Fruit fly (Drosophila melanogaster) whole organism, embryonic: Measurements from ENCODE around the gene RhoGAPp190.

Experiments
- Asciz ChIP-seq: fragments of 200-800 bp; sonication (Bioruptor generic); optimal IDR thresholded peaks from 2 replicates; lab custom pipeline; 2017; ENCODE audit warnings: missing biosample characterization, mild to moderate bottlenecking, missing genetic modification characterization, missing genetic modification reagents
- BEAF-32 ChIP-seq: fragments of 200-800 bp; sonication (Bioruptor generic); optimal IDR thresholded peaks from 3 replicates; lab custom pipeline; 2017; ENCODE audit warnings: missing biosample characterization, missing genetic modification characterization, mild to moderate bottlenecking, moderate library complexity, missing genetic modification reagents
- Blimp-1 ChIP-seq: fragments of 200-800 bp; sonication (Bioruptor generic); optimal IDR thresholded peaks from 3 replicates; lab custom pipeline; 2018; ENCODE audit warnings: missing biosample characterization, missing genetic modification characterization, mild to moderate bottlenecking, moderate library complexity, missing genetic modification reagents
- Bteb2 ChIP-seq: fragments of 200-800 bp; sonication (Bioruptor generic); optimal IDR thresholded peaks from 2 replicates; lab custom pipeline; 2016; ENCODE audit warnings: missing biosample characterization, missing genetic modification characterization
- CG10979 ChIP-seq: fragments of 200-800 bp; sonication (Bioruptor generic); optimal IDR thresholded peaks from 2 replicates; lab custom pipeline; 2018; ENCODE audit warnings: missing biosample characterization, mild to moderate bottlenecking, missing genetic modification characterization, moderate library complexity
- CG11093 ChIP-seq: fragments of 200-800 bp; sonication (Bioruptor generic); IDR thresholded peaks from 3 replicates; pipeline ENCODE4 v1.3.6; 2022; ENCODE audit warnings: missing biosample characterization, missing genetic modification characterization
- CG12104 ChIP-seq: fragments of 200-800 bp; sonication (Bioruptor generic); optimal IDR thresholded peaks from 3 replicates; lab custom pipeline; 2016; ENCODE audit warnings: missing biosample characterization, missing genetic modification characterization
- CG14441 ChIP-seq: fragments of 200-800 bp; sonication (Bioruptor generic); IDR thresholded peaks from 2 replicates; pipeline ENCODE4 v1.3.6; 2022; ENCODE audit warnings: missing biosample characterization, missing genetic modification characterization
- CG17186 ChIP-seq: fragments of 200-800 bp; sonication (Bioruptor generic); optimal IDR thresholded peaks from 3 replicates; lab custom pipeline; 2017; ENCODE audit warnings: missing biosample characterization, missing genetic modification reagents, missing genetic modification characterization
- CG17359 ChIP-seq: fragments of 200-800 bp; sonication (Bioruptor generic); optimal IDR thresholded peaks from 3 replicates; lab custom pipeline; 2018; ENCODE audit warnings: missing biosample characterization, mild to moderate bottlenecking, missing genetic modification characterization, moderate library complexity
- CG17385 ChIP-seq: fragments of 200-800 bp; sonication (Bioruptor generic); optimal IDR thresholded peaks from 3 replicates; lab custom pipeline; 2018; ENCODE audit warnings: missing biosample characterization, mild to moderate bottlenecking, missing genetic modification characterization
- CG18262 ChIP-seq: fragments of 200-800 bp; optimal IDR thresholded peaks from 3 replicates; lab custom pipeline; 2019; ENCODE audit warnings: missing biosample characterization, mild to moderate bottlenecking, missing genetic modification characterization, moderate library complexity
- CG2199 ChIP-seq: fragments of 200-800 bp; sonication (Bioruptor generic); IDR thresholded peaks from 3 replicates; pipeline ENCODE4 v1.3.6; 2022; ENCODE audit warnings: missing biosample characterization, missing genetic modification characterization
- CG2712 ChIP-seq: fragments of 200-800 bp; optimal IDR thresholded peaks from 3 replicates; lab custom pipeline; 2019; ENCODE audit warnings: missing biosample characterization, mild to moderate bottlenecking, missing genetic modification characterization, moderate library complexity
- CG32767 ChIP-seq: fragments of 200-800 bp; sonication (Bioruptor generic); IDR thresholded peaks from 2 replicates; pipeline ENCODE4 v1.3.6; 2022; ENCODE audit warnings: missing biosample characterization, missing genetic modification characterization
- CG34224 ChIP-seq: fragments of 200-800 bp; sonication (Bioruptor generic); IDR thresholded peaks from 3 replicates; pipeline ENCODE4 v1.3.6; 2022; ENCODE audit warnings: missing biosample characterization, missing genetic modification characterization; ENCODE audit not compliant: partially characterized antibody
- CG4617 ChIP-seq: fragments of 200-800 bp; sonication (Bioruptor generic); optimal IDR thresholded peaks from 3 replicates; lab custom pipeline; 2016; ENCODE audit warnings: missing biosample characterization, missing genetic modification characterization, borderline replicate concordance
- CG5180 ChIP-seq: fragments of 200-800 bp; sonication (Bioruptor generic); optimal IDR thresholded peaks from 3 replicates; lab custom pipeline; 2017; ENCODE audit warnings: missing biosample characterization, missing genetic modification characterization, mild to moderate bottlenecking, moderate library complexity, missing genetic modification reagents
- CG9215 ChIP-seq: fragments of 200-800 bp; sonication (Bioruptor generic); IDR thresholded peaks from 2 replicates; pipeline ENCODE4 v1.3.6; 2022; ENCODE audit warnings: missing biosample characterization, missing genetic modification characterization
- D19A ChIP-seq: fragments of 200-800 bp; optimal IDR thresholded peaks from 3 replicates; lab custom pipeline; 2019; ENCODE audit warnings: missing biosample characterization, mild to moderate bottlenecking, missing genetic modification characterization, moderate library complexity
- Deaf1 ChIP-seq: fragments of 200-800 bp; optimal IDR thresholded peaks from 3 replicates; lab custom pipeline; 2019; ENCODE audit warnings: missing biosample characterization, mild to moderate bottlenecking, missing genetic modification characterization, moderate library complexity
- Drgx ChIP-seq: fragments of 200-800 bp; sonication (Bioruptor generic); IDR thresholded peaks from 2 replicates; pipeline ENCODE4 v1.3.6; 2022; ENCODE audit warnings: missing biosample characterization, missing genetic modification characterization
- Hr51 ChIP-seq, 2 experiments: fragments of 200-800 bp; sonication (Bioruptor generic); optimal IDR thresholded peaks; 2 replicates in 1 of 2; 3 replicates in 1 of 2; lab custom pipeline; 2016 to 2018; ENCODE audit warnings: missing biosample characterization in 2 of 2, missing genetic modification characterization in 2 of 2, mild to moderate bottlenecking in 1 of 2, moderate library complexity in 1 of 2
- Lpt ChIP-seq: fragments of >200 bp; optimal IDR thresholded peaks from 2 replicates; lab custom pipeline; 2018; ENCODE audit warnings: missing biosample characterization, missing genetic modification characterization
- Meics ChIP-seq: fragments of 200-800 bp; sonication (Bioruptor generic); optimal IDR thresholded peaks from 2 replicates; lab custom pipeline; 2017; ENCODE audit warnings: missing biosample characterization, mild to moderate bottlenecking, missing genetic modification characterization
- Oli ChIP-seq: fragments of 200-800 bp; sonication (Bioruptor generic); optimal IDR thresholded peaks from 2 replicates; lab custom pipeline; 2018; ENCODE audit warnings: missing biosample characterization, mild to moderate bottlenecking, missing genetic modification characterization, moderate library complexity
- Rfx ChIP-seq: fragments of 200-800 bp; sonication (Bioruptor generic); IDR thresholded peaks from 2 replicates; pipeline ENCODE4 v1.3.6; 2022; ENCODE audit warnings: missing biosample characterization, missing genetic modification characterization
- Six4 ChIP-seq: fragments of 200-800 bp; sonication (Bioruptor generic); optimal IDR thresholded peaks from 2 replicates; lab custom pipeline; 2016; ENCODE audit warnings: missing biosample characterization, missing genetic modification characterization
- Tbp ChIP-seq: fragments of >200 bp; optimal IDR thresholded peaks from 2 replicates; lab custom pipeline; 2018; ENCODE audit warnings: missing biosample characterization, missing genetic modification characterization
- cg ChIP-seq: fragments of 200-800 bp; sonication (Bioruptor generic); optimal IDR thresholded peaks from 3 replicates; lab custom pipeline; 2019; ENCODE audit warnings: missing biosample characterization, mild to moderate bottlenecking, missing genetic modification characterization, moderate library complexity
- chn ChIP-seq: fragments of 200-800 bp; sonication (Bioruptor generic); optimal IDR thresholded peaks from 2 replicates; lab custom pipeline; 2016; ENCODE audit warnings: missing biosample characterization, missing genetic modification characterization
- dmrt99B ChIP-seq: fragments of 200-800 bp; sonication (Bioruptor generic); optimal IDR thresholded peaks from 2 replicates; lab custom pipeline; 2018; ENCODE audit warnings: missing biosample characterization, mild to moderate bottlenecking, missing genetic modification characterization, moderate library complexity
- ind ChIP-seq: fragments of 200-800 bp; sonication (Bioruptor generic); optimal IDR thresholded peaks from 3 replicates; lab custom pipeline; 2016; ENCODE audit warnings: missing biosample characterization, missing genetic modification characterization
- lola ChIP-seq, 3 experiments: fragments of >200 bp in 2 of 3; fragments of 200-800 bp in 1 of 3; sonication (Bioruptor generic) in 1 of 3; optimal IDR thresholded peaks; 2 replicates each; lab custom pipeline; 2017 to 2019; ENCODE audit warnings: missing biosample characterization in 3 of 3, missing genetic modification characterization in 3 of 3, mild to moderate bottlenecking in 1 of 3, moderate library complexity in 1 of 3
- maf-S ChIP-seq: fragments of 200-800 bp; sonication (Bioruptor generic); optimal IDR thresholded peaks from 2 replicates; lab custom pipeline; 2016; ENCODE audit warnings: missing biosample characterization, missing genetic modification characterization
- nerfin-1 ChIP-seq: fragments of 200-800 bp; sonication (Bioruptor generic); optimal IDR thresholded peaks from 3 replicates; lab custom pipeline; 2019; ENCODE audit warnings: missing biosample characterization, mild to moderate bottlenecking, missing genetic modification characterization, moderate library complexity
- nmo ChIP-seq: fragments of 200-800 bp; sonication (Bioruptor generic); optimal IDR thresholded peaks from 2 replicates; lab custom pipeline; 2018; ENCODE audit warnings: missing biosample characterization, mild to moderate bottlenecking, missing genetic modification characterization, moderate library complexity
- nom ChIP-seq: fragments of 200-800 bp; sonication (Bioruptor generic); optimal IDR thresholded peaks from 2 replicates; lab custom pipeline; 2017; ENCODE audit warnings: missing biosample characterization, missing genetic modification characterization, mild to moderate bottlenecking, moderate library complexity, missing genetic modification reagents
- onecut ChIP-seq: fragments of 200-800 bp; sonication (Bioruptor generic); IDR thresholded peaks from 2 replicates; pipeline ENCODE4 v1.3.6; 2022; ENCODE audit warnings: missing biosample characterization, missing genetic modification characterization
- org-1 ChIP-seq: fragments of 200-800 bp; sonication (Bioruptor generic); optimal IDR thresholded peaks from 2 replicates; lab custom pipeline; 2017; ENCODE audit warnings: missing biosample characterization, missing genetic modification characterization
- phol ChIP-seq: fragments of 200-800 bp; sonication (Bioruptor generic); optimal IDR thresholded peaks from 3 replicates; lab custom pipeline; 2018; ENCODE audit warnings: missing biosample characterization, mild to moderate bottlenecking, missing genetic modification characterization, moderate library complexity
- sens ChIP-seq: fragments of 200-800 bp; sonication (Bioruptor generic); peaks from one replicate; lab custom pipeline; 2016; ENCODE audit warnings: missing biosample characterization, missing genetic modification characterization
- sob ChIP-seq: fragments of 200-800 bp; sonication (Bioruptor generic); IDR thresholded peaks from 2 replicates; pipeline ENCODE4 v1.3.6; 2022; ENCODE audit warnings: missing biosample characterization, missing genetic modification characterization
- sug ChIP-seq: fragments of 200-800 bp; optimal IDR thresholded peaks from 2 replicates; lab custom pipeline; 2019; ENCODE audit warnings: missing biosample characterization, mild to moderate bottlenecking, missing genetic modification characterization, moderate library complexity
- tio ChIP-seq: fragments of 200-800 bp; sonication (Bioruptor generic); optimal IDR thresholded peaks from 2 replicates; lab custom pipeline; 2017; ENCODE audit warnings: missing biosample characterization, missing genetic modification characterization, inconsistent platforms
- tna ChIP-seq: fragments of 200-800 bp; sonication (Bioruptor generic); IDR thresholded peaks from 2 replicates; pipeline ENCODE4 v1.3.6; 2022; ENCODE audit warnings: missing biosample characterization, missing genetic modification characterization; ENCODE audit not compliant: partially characterized antibody
- vvl ChIP-seq: fragments of 200-800 bp; sonication (Bioruptor generic); IDR thresholded peaks from 2 replicates; pipeline ENCODE4 v1.3.6; 2022; ENCODE audit warnings: missing biosample characterization, missing genetic modification characterization

Gene RhoGAPp190

DNA sequence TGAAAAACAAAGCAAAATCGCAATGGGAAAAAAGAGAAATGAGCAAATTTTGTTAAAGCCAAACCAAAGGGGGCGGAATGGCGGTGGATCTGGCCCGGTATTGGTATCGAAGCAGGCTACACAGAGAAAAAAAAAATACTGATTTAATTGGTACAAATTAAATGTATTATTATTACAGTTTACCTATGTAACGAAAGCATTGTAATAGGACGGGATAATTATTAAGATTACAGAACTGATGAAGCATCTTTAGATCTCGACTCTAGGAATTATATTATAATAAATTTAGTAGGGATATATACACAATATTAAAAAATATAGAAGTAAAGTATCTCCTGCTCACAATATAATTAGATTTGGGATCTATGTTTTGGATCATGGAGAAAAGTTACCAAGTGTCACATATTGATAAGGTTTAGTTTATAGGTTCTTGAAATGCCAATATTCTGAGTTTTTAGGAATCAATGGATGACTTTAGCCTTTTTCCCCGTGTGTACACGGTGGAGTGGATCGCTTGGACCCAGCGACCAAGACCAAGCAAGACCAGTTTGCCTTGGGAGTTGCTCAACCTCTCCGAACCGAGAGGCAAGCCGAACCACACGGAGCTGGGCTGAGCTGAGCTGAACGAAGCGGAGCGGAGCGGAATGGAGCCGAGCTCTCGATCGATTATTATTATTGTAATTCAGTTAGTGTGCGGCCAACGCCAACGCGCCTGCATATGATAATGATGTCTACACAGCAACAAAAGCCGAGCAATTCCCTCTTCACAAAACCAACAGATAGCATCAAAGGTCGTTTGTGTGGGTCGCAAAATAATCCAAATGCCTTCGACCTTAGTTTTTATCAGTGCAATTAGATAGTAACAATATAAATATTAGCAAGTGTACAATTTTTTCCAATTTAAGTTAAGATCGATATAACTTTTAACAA, 27.5 kb upstream of the RhoGAPp190 start (continued):
- TF ChIP-seq vvl (GFP tag; lab: Robert Waterston, UW) = peak; percentile 74; the same call in 1 of the 2 replicates
- no peak for TF ChIP-seq CG32767
- no peak for TF ChIP-seq nerfin-1 (tag; lab: Kevin White, UChicago)
- TF ChIP-seq CG9215 = no peak
- TF ChIP-seq onecut (GFP tag; lab: Robert Waterston, UW) = peak; percentile 63
- TF ChIP-seq Meics (GFP tag; lab: Kevin White, UChicago) = peak; percentile 23
- peak; percentile 34 for TF ChIP-seq dmrt99B (tag; lab: Kevin White, UChicago)
- no peak for TF ChIP-seq tna
- TF ChIP-seq Deaf1 = peak; percentile 65
- no peak for TF ChIP-seq maf-S (GFP tag; lab: Kevin White, UChicago)
- TF ChIP-seq CG5180 (GFP tag; lab: Kevin White, UChicago) = no peak
- no peak for TF ChIP-seq BEAF-32 (GFP tag; lab: Kevin White, UChicago)
- TF ChIP-seq Hr51 (GFP tag; optimal IDR thresholded peaks at IDR 0.05; lab: Kevin White, UChicago) = peak in 1 of 2 experiments; percentile 39
- TF ChIP-seq sug (tag; lab: Kevin White, UChicago) = no peak
- no peak for TF ChIP-seq tio (GFP tag; lab: Kevin White, UChicago)
- no peak for TF ChIP-seq chn (GFP tag; lab: Kevin White, UChicago)
- no peak for TF ChIP-seq ind (GFP tag; lab: Kevin White, UChicago)
- peak; percentile 5 for TF ChIP-seq CG2712 (tag; lab: Kevin White, UChicago)
- peak; percentile 1 for TF ChIP-seq CG17385 (GFP tag; lab: Kevin White, UChicago)
- TF ChIP-seq sens = peak; percentile 73
- TF ChIP-seq Six4 (GFP tag; lab: Kevin White, UChicago) = no peak
- peak; percentile 62 for TF ChIP-seq Drgx (GFP tag; lab: Robert Waterston, UW)
- no peak for TF ChIP-seq CG12104
- TF ChIP-seq CG11093 (GFP tag; lab: Robert Waterston, UW) = no peak
- 0 out of 3 replicates have a peak, but pooled peaks have one; percentile 31 for TF ChIP-seq CG2199
- TF ChIP-seq CG14441 = no peak
- peak; percentile 55 for TF ChIP-seq nom (GFP tag; lab: Kevin White, UChicago)
- 0 out of 2 replicates have a peak, but pooled peaks have one; percentile 15 for TF ChIP-seq sob (GFP tag; lab: Robert Waterston, UW)
- TF ChIP-seq CG17186 = no peak
- no peak for TF ChIP-seq Bteb2 (GFP tag; lab: Kevin White, UChicago)
- no peak for TF ChIP-seq CG4617 (GFP tag; lab: Kevin White, UChicago)
- TF ChIP-seq nmo = peak; percentile 1

DNA sequence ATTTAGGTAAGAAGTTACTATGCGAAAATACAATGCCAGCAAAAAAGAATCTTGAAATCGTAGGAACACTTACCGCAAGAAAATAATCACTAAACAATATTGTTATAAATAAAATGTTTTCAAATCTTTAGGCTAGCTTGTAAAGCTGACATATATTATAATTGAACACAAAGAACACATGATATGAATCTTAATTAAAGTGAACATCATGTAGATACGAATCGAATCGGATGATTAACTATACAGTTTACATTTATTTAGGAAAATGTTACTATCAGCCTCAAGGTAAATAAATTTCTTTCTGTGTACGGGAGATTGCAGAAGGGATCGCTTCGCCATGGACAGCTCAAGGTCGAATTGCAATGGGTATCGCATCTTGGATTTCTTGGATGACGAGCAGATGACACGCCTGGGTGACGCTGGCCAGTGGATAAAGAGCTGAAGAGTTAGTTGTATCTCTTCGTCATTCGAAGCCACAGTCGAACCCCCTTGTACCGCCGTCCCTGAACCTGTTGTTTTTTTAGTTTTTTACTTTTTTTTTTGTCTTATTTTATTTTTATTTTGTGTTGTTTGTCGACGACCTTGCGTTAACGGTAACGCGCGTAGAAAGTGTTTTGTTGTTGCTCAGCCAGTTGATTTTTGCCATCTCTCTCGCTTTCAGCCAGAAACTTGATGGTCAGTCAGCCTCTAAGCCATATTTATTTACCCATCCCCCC, 25.7 kb upstream of the RhoGAPp190 start:
- no peak for TF ChIP-seq Rfx (GFP tag; lab: Robert Waterston, UW)
- TF ChIP-seq Lpt (GFP tag; lab: Kevin White, UChicago) = no peak
- peak; percentile 4 for TF ChIP-seq Oli
- TF ChIP-seq D19A (tag; lab: Kevin White, UChicago) = no peak
- peak; percentile 2 for TF ChIP-seq phol (tag; lab: Kevin White, UChicago)
- peak; percentile 73 for TF ChIP-seq nom (GFP tag; lab: Kevin White, UChicago)
- TF ChIP-seq CG34224 (GFP tag; lab: Robert Waterston, UW) = no peak
- TF ChIP-seq CG10979 (tag; lab: Kevin White, UChicago) = peak; percentile 2
- no peak for TF ChIP-seq cg
- TF ChIP-seq CG2712 (tag; lab: Kevin White, UChicago) = no peak
- peak in 1 of 3 experiments; percentile 16 for TF ChIP-seq lola (GFP tag; optimal IDR thresholded peaks at IDR 0.05; lab: Kevin White, UChicago)
- TF ChIP-seq Tbp = no peak
- TF ChIP-seq Blimp-1 (GFP tag; lab: Kevin White, UChicago) = peak; percentile 19
- no peak for TF ChIP-seq CG17359 (tag; lab: Kevin White, UChicago)
- peak; percentile 1 for TF ChIP-seq Asciz (GFP tag; lab: Kevin White, UChicago)
- peak; percentile 52 for TF ChIP-seq sens
- TF ChIP-seq CG18262 (tag; lab: Kevin White, UChicago) = peak; percentile 22
- no peak for TF ChIP-seq org-1 (GFP tag; lab: Kevin White, UChicago)
